Fruit fly (Drosophila melanogaster) whole organism, embryonic: ENCODE data around the gene CG16772.

Experiments
- Bgb ChIP-seq: fragments of 200-800 bp; sonication (Bioruptor generic); IDR thresholded peaks from 2 replicates; pipeline ENCODE4 v1.3.6; 2022; ENCODE audit warnings: missing biosample characterization, missing genetic modification characterization; ENCODE audit not compliant: partially characterized antibody
- CG10267 ChIP-seq: fragments of 200-800 bp; sonication (Bioruptor generic); optimal IDR thresholded peaks from 2 replicates; lab custom pipeline; 2018; ENCODE audit warnings: missing biosample characterization, mild to moderate bottlenecking, missing genetic modification characterization, moderate library complexity
- CG10274 ChIP-seq: fragments of 200-800 bp; sonication (Bioruptor generic); optimal IDR thresholded peaks from 3 replicates; lab custom pipeline; 2017; ENCODE audit warnings: missing biosample characterization, mild to moderate bottlenecking, missing genetic modification characterization
- CG11085 ChIP-seq: fragments of 200-800 bp; sonication (Bioruptor generic); IDR thresholded peaks from 2 replicates; pipeline ENCODE4 v1.3.6; 2022; ENCODE audit warnings: missing biosample characterization, missing genetic modification characterization
- CG11696 ChIP-seq: fragments of 200-800 bp; sonication (Bioruptor generic); IDR thresholded peaks from 2 replicates; pipeline ENCODE4 v1.3.6; 2022; ENCODE audit warnings: missing biosample characterization, missing genetic modification characterization
- CG12236 ChIP-seq: fragments of 200-800 bp; sonication (Bioruptor generic); optimal IDR thresholded peaks from 2 replicates; lab custom pipeline; 2016; ENCODE audit warnings: missing biosample characterization, missing genetic modification characterization
- CG13123 ChIP-seq: fragments of 200-800 bp; sonication (Bioruptor generic); optimal IDR thresholded peaks from 2 replicates; lab custom pipeline; 2016; ENCODE audit warnings: missing biosample characterization, missing genetic modification characterization
- CG14050 ChIP-seq: fragments of 200-800 bp; sonication (Bioruptor generic); IDR thresholded peaks from 3 replicates; pipeline ENCODE4 v1.3.6; 2022; ENCODE audit warnings: missing biosample characterization, missing genetic modification characterization
- CG1529 ChIP-seq: fragments of 200-800 bp; sonication (Bioruptor generic); optimal IDR thresholded peaks from 3 replicates; lab custom pipeline; 2018; ENCODE audit warnings: missing biosample characterization, missing genetic modification characterization
- CG16863 ChIP-seq: fragments of 200-800 bp; sonication (Bioruptor generic); optimal IDR thresholded peaks from 3 replicates; lab custom pipeline; 2016; ENCODE audit warnings: missing biosample characterization, missing genetic modification characterization
- CG17328 ChIP-seq: fragments of 200-800 bp; sonication (Bioruptor generic); IDR thresholded peaks from 2 replicates; pipeline ENCODE4 v1.3.6; 2022; ENCODE audit warnings: missing biosample characterization, missing genetic modification characterization
- CG17802 ChIP-seq: fragments of 200-800 bp; sonication (Bioruptor generic); optimal IDR thresholded peaks from 2 replicates; lab custom pipeline; 2018; ENCODE audit warnings: missing biosample characterization, mild to moderate bottlenecking, missing genetic modification characterization, moderate library complexity
- CG2875 ChIP-seq: fragments of 200-800 bp; sonication (Bioruptor generic); optimal IDR thresholded peaks from 2 replicates; lab custom pipeline; 2017; ENCODE audit warnings: missing biosample characterization, mild to moderate bottlenecking, missing genetic modification characterization, missing genetic modification reagents
- CG30020 ChIP-seq: fragments of 200-800 bp; optimal IDR thresholded peaks from 2 replicates; lab custom pipeline; 2019; ENCODE audit warnings: missing biosample characterization, mild to moderate bottlenecking, missing genetic modification characterization, moderate library complexity
- CG31441 ChIP-seq: fragments of 200-800 bp; sonication (Bioruptor generic); IDR thresholded peaks from 2 replicates; pipeline ENCODE4 v1.3.6; 2022; ENCODE audit warnings: missing biosample characterization, missing genetic modification characterization
- CG3163 ChIP-seq: fragments of 200-800 bp; sonication (Bioruptor generic); optimal IDR thresholded peaks from 3 replicates; lab custom pipeline; 2016; ENCODE audit warnings: missing biosample characterization, missing genetic modification characterization
- CG32772 ChIP-seq: fragments of 200-800 bp; sonication (Bioruptor generic); IDR thresholded peaks from 2 replicates; pipeline ENCODE4 v1.3.6; 2022; ENCODE audit warnings: missing biosample characterization, missing genetic modification characterization
- CG3838 ChIP-seq: fragments of 200-800 bp; sonication (Bioruptor generic); optimal IDR thresholded peaks from 3 replicates; lab custom pipeline; 2016; ENCODE audit warnings: missing biosample characterization, missing genetic modification characterization
- CG4328 ChIP-seq: fragments of 200-800 bp; sonication (Bioruptor generic); optimal IDR thresholded peaks from 3 replicates; lab custom pipeline; 2017; ENCODE audit warnings: missing biosample characterization, missing genetic modification reagents, missing genetic modification characterization
- CG4424 ChIP-seq: fragments of 200-800 bp; sonication (Bioruptor generic); optimal IDR thresholded peaks from 3 replicates; lab custom pipeline; 2016; ENCODE audit warnings: missing biosample characterization, missing genetic modification characterization
- CG4707 ChIP-seq: fragments of 200-800 bp; sonication (Bioruptor generic); optimal IDR thresholded peaks from 2 replicates; lab custom pipeline; 2018; ENCODE audit warnings: missing biosample characterization, mild to moderate bottlenecking, missing genetic modification characterization, moderate library complexity
- CG6654 ChIP-seq: fragments of 200-800 bp; sonication (Bioruptor generic); optimal IDR thresholded peaks from 2 replicates; lab custom pipeline; 2017; ENCODE audit warnings: missing biosample characterization, mild to moderate bottlenecking, missing genetic modification characterization
- CG7786 ChIP-seq: fragments of 200-800 bp; sonication (Bioruptor generic); optimal IDR thresholded peaks from 2 replicates; lab custom pipeline; 2016; ENCODE audit warnings: missing biosample characterization, missing genetic modification characterization
- CG9932 ChIP-seq: fragments of 200-800 bp; sonication (Bioruptor generic); IDR thresholded peaks from 2 replicates; pipeline ENCODE4 v1.3.6; 2022; ENCODE audit warnings: missing biosample characterization, missing genetic modification characterization
- CkIIα-i1 ChIP-seq: fragments of 200-800 bp; sonication (Bioruptor generic); IDR thresholded peaks from 2 replicates; pipeline ENCODE4 v1.3.6; 2022; ENCODE audit warnings: missing biosample characterization, missing genetic modification characterization
- Hr51 ChIP-seq, 2 experiments: fragments of 200-800 bp; sonication (Bioruptor generic); optimal IDR thresholded peaks; 2 replicates in 1 of 2; 3 replicates in 1 of 2; lab custom pipeline; 2016 to 2018; ENCODE audit warnings: missing biosample characterization in 2 of 2, missing genetic modification characterization in 2 of 2, mild to moderate bottlenecking in 1 of 2, moderate library complexity in 1 of 2
- Hsf ChIP-seq: fragments of 200-800 bp; sonication (Bioruptor generic); optimal IDR thresholded peaks from 3 replicates; lab custom pipeline; 2016; ENCODE audit warnings: missing biosample characterization, missing genetic modification characterization
- Kr ChIP-seq: fragments of 200-800 bp; sonication (Bioruptor generic); optimal IDR thresholded peaks from 2 replicates; lab custom pipeline; 2017; ENCODE audit warnings: missing biosample characterization, mild to moderate bottlenecking, missing genetic modification characterization
- Mes4 ChIP-seq: fragments of 200-800 bp; sonication (Bioruptor generic); optimal IDR thresholded peaks from 2 replicates; lab custom pipeline; 2016; ENCODE audit warnings: missing biosample characterization, missing genetic modification characterization
- NfI ChIP-seq: fragments of 200-800 bp; sonication (Bioruptor generic); optimal IDR thresholded peaks from 3 replicates; lab custom pipeline; 2018; ENCODE audit warnings: missing biosample characterization, mild to moderate bottlenecking, missing genetic modification characterization, moderate library complexity
- Opbp ChIP-seq: fragments of 200-800 bp; sonication (Bioruptor generic); IDR thresholded peaks from 3 replicates; pipeline ENCODE4 v1.3.6; 2022; ENCODE audit warnings: missing biosample characterization, missing genetic modification characterization; ENCODE audit not compliant: partially characterized antibody
- Sry-δ ChIP-seq: fragments of 200-800 bp; sonication (Bioruptor generic); optimal IDR thresholded peaks from 2 replicates; lab custom pipeline; 2016; ENCODE audit warnings: missing biosample characterization, missing genetic modification characterization
- Taf1 ChIP-seq: fragments of 200-800 bp; sonication (Bioruptor generic); IDR thresholded peaks from 2 replicates; pipeline ENCODE4 v1.3.6; 2022; ENCODE audit warnings: missing biosample characterization, missing genetic modification characterization
- Xrp1 ChIP-seq: fragments of 200-800 bp; sonication (Bioruptor generic); IDR thresholded peaks from 2 replicates; pipeline ENCODE4 v1.3.6; 2022; ENCODE audit warnings: missing biosample characterization, missing genetic modification characterization
- cas ChIP-seq: fragments of 200-800 bp; sonication (Bioruptor generic); IDR thresholded peaks from 2 replicates; pipeline ENCODE4 v1.3.6; 2022; ENCODE audit warnings: missing biosample characterization, missing genetic modification characterization
- chif ChIP-seq, 2 experiments: fragments of 200-800 bp; sonication (Bioruptor generic); optimal IDR thresholded peaks; 3 replicates each; lab custom pipeline; 2016; ENCODE audit warnings: missing biosample characterization in 2 of 2, missing genetic modification characterization in 2 of 2
- crc ChIP-seq: fragments of 200-800 bp; sonication (Bioruptor generic); optimal IDR thresholded peaks from 2 replicates; lab custom pipeline; 2016; ENCODE audit warnings: missing biosample characterization, missing genetic modification characterization
- croc ChIP-seq: fragments of 200-800 bp; sonication (Bioruptor generic); conservative IDR thresholded peaks from 3 replicates; pipeline ENCODE4 v1.3.6; 2022; ENCODE audit warnings: missing biosample characterization, missing genetic modification characterization
- emc ChIP-seq: fragments of 200-800 bp; sonication (Bioruptor generic); optimal IDR thresholded peaks from 2 replicates; lab custom pipeline; 2016; ENCODE audit warnings: missing biosample characterization, missing genetic modification characterization
- gcm ChIP-seq: fragments of 200-800 bp; sonication (Bioruptor generic); optimal IDR thresholded peaks from 2 replicates; lab custom pipeline; 2019; ENCODE audit warnings: missing biosample characterization, mild to moderate bottlenecking, missing genetic modification characterization, moderate library complexity
- gro ChIP-seq: fragments of 200-800 bp; sonication (Bioruptor generic); optimal IDR thresholded peaks from 2 replicates; lab custom pipeline; 2016; ENCODE audit warnings: missing biosample characterization, missing genetic modification characterization
- ham ChIP-seq: fragments of 200-800 bp; sonication (Bioruptor generic); IDR thresholded peaks from 2 replicates; pipeline ENCODE4 v1.3.6; 2022; ENCODE audit warnings: missing biosample characterization, missing genetic modification characterization
- hth ChIP-seq: fragments of >200 bp; optimal IDR thresholded peaks from 2 replicates; lab custom pipeline; 2017; ENCODE audit warnings: inconsistent platforms
- jing ChIP-seq: fragments of 200-800 bp; sonication (Bioruptor generic); optimal IDR thresholded peaks from 2 replicates; lab custom pipeline; 2018; ENCODE audit warnings: missing biosample characterization, mild to moderate bottlenecking, missing genetic modification characterization
- kah ChIP-seq: fragments of 200-800 bp; sonication (Bioruptor generic); optimal IDR thresholded peaks from 2 replicates; lab custom pipeline; 2018; ENCODE audit warnings: missing biosample characterization, mild to moderate bottlenecking, missing genetic modification characterization
- kni ChIP-seq: fragments of 200-800 bp; sonication (Bioruptor generic); optimal IDR thresholded peaks from 3 replicates; lab custom pipeline; 2017; ENCODE audit warnings: mild to moderate bottlenecking, missing biosample characterization, missing genetic modification reagents, missing genetic modification characterization
- sob ChIP-seq: fragments of 200-800 bp; sonication (Bioruptor generic); IDR thresholded peaks from 2 replicates; pipeline ENCODE4 v1.3.6; 2022; ENCODE audit warnings: missing biosample characterization, missing genetic modification characterization
- sqz ChIP-seq: fragments of 200-800 bp; sonication (Bioruptor generic); optimal IDR thresholded peaks from 3 replicates; lab custom pipeline; 2018; ENCODE audit warnings: missing biosample characterization, mild to moderate bottlenecking, missing genetic modification characterization
- sug ChIP-seq: fragments of 200-800 bp; optimal IDR thresholded peaks from 2 replicates; lab custom pipeline; 2019; ENCODE audit warnings: missing biosample characterization, mild to moderate bottlenecking, missing genetic modification characterization, moderate library complexity
- zen ChIP-seq: fragments of 200-800 bp; sonication (Bioruptor generic); optimal IDR thresholded peaks from 3 replicates; lab custom pipeline; 2018; ENCODE audit warnings: missing biosample characterization, mild to moderate bottlenecking, missing genetic modification characterization, moderate library complexity
- zf30C ChIP-seq: fragments of 200-800 bp; sonication (Bioruptor generic); optimal IDR thresholded peaks from 3 replicates; lab custom pipeline; 2018; ENCODE audit warnings: missing biosample characterization, mild to moderate bottlenecking, missing genetic modification characterization

CG16772 gene

dm6 chr2L:19941352-19941851 lies 21.1 kb upstream of the CG16772 start (continued):
- peak; percentile 64 for TF ChIP-seq CG3838 (GFP tag; lab: Kevin White, UChicago)
- TF ChIP-seq CG12236 (GFP tag; lab: Kevin White, UChicago), result peak; percentile 71
- peak; percentile 74 for TF ChIP-seq croc (GFP tag; lab: Robert Waterston, UW)
- peak; percentile 69 for TF ChIP-seq crc
- TF ChIP-seq CG9932 (GFP tag; lab: Robert Waterston, UW), result peak; percentile 94
- peak; percentile 3 for TF ChIP-seq sqz
- no peak for TF ChIP-seq Sry-δ (GFP tag; lab: Kevin White, UChicago)
- peak; percentile 38 for TF ChIP-seq CG6654 (GFP tag; lab: Kevin White, UChicago)
- peak; percentile 87 for TF ChIP-seq CG4424
- TF ChIP-seq sug (tag; lab: Kevin White, UChicago), result peak; percentile 43
- TF ChIP-seq cas (GFP tag; lab: Robert Waterston, UW), result peak; percentile 85
- peak; percentile 80 for TF ChIP-seq ham (GFP tag; lab: Robert Waterston, UW)
- TF ChIP-seq CG30020 (tag; lab: Kevin White, UChicago), result peak; percentile 17
- peak; percentile 71 for TF ChIP-seq CG10274 (GFP tag; lab: Kevin White, UChicago)
- peak; percentile 71 for TF ChIP-seq CG2875
- TF ChIP-seq Hr51 (GFP tag; optimal IDR thresholded peaks at IDR 0.05; lab: Kevin White, UChicago), result peak; percentile 84 to 86
- peak; percentile 56 for TF ChIP-seq zen (tag; lab: Kevin White, UChicago)
- no peak for TF ChIP-seq Bgb (GFP tag; lab: Robert Waterston, UW)
- TF ChIP-seq CG10267 (tag; lab: Kevin White, UChicago), result peak; percentile 66
- peak; percentile 59 for TF ChIP-seq gcm (GFP tag; lab: Kevin White, UChicago)
- peak; percentile 82 to 83 for TF ChIP-seq chif (GFP tag; optimal IDR thresholded peaks at IDR 0.05; lab: Kevin White, UChicago)
- TF ChIP-seq Xrp1 (GFP tag; lab: Robert Waterston, UW), result peak; percentile 94
- no peak for TF ChIP-seq hth (lab: Kevin White, UChicago)
- TF ChIP-seq CG17328 (GFP tag; lab: Robert Waterston, UW), result peak; percentile 89
- no peak for TF ChIP-seq emc
- TF ChIP-seq CG7786 (GFP tag; lab: Kevin White, UChicago), result peak; percentile 89
- peak; percentile 66 for TF ChIP-seq Mes4 (GFP tag; lab: Kevin White, UChicago)
- TF ChIP-seq CG4328, result no peak
- TF ChIP-seq CG16863 (GFP tag; lab: Kevin White, UChicago), result peak; percentile 85
- TF ChIP-seq zf30C (GFP tag; lab: Kevin White, UChicago), result peak; percentile 28
- peak; percentile 64 for TF ChIP-seq CG11696
- no peak for TF ChIP-seq CkIIα-i1 (GFP tag; lab: Robert Waterston, UW)
- peak; percentile 37 for TF ChIP-seq kni (GFP tag; lab: Kevin White, UChicago)
- TF ChIP-seq Taf1 (GFP tag; lab: Robert Waterston, UW), result peak; percentile 76
- TF ChIP-seq sob (GFP tag; lab: Robert Waterston, UW), result peak; percentile 94
- TF ChIP-seq kah, result peak; percentile 25
- TF ChIP-seq CG32772 (GFP tag; lab: Robert Waterston, UW), result peak; percentile 89
- peak; percentile 36 for TF ChIP-seq CG4707 (GFP tag; lab: Kevin White, UChicago)
- peak; percentile 69 for TF ChIP-seq CG13123
- peak; percentile 66 for TF ChIP-seq CG1529 (GFP tag; lab: Kevin White, UChicago)
- TF ChIP-seq CG17802 (tag; lab: Kevin White, UChicago), result peak; percentile 16
- TF ChIP-seq CG14050, result peak; percentile 84
- peak; percentile 78 for TF ChIP-seq NfI (GFP tag; lab: Kevin White, UChicago)
- TF ChIP-seq jing, result peak; percentile 72
- TF ChIP-seq gro (GFP tag; lab: Kevin White, UChicago), result peak; percentile 30
- TF ChIP-seq Kr (GFP tag; lab: Kevin White, UChicago), result no peak
- peak; percentile 75 for TF ChIP-seq CG3163 (GFP tag; lab: Kevin White, UChicago)
- peak; percentile 71 for TF ChIP-seq CG31441 (GFP tag; lab: Robert Waterston, UW)
- no peak for TF ChIP-seq Opbp (GFP tag; lab: Robert Waterston, UW)
- TF ChIP-seq CG11085, result peak; percentile 80
- TF ChIP-seq Hsf (GFP tag; lab: Kevin White, UChicago), result peak; percentile 85
